Fruit fly (Drosophila melanogaster): ENCODE data around the gene FoxK.

FoxK gene

DNA sequence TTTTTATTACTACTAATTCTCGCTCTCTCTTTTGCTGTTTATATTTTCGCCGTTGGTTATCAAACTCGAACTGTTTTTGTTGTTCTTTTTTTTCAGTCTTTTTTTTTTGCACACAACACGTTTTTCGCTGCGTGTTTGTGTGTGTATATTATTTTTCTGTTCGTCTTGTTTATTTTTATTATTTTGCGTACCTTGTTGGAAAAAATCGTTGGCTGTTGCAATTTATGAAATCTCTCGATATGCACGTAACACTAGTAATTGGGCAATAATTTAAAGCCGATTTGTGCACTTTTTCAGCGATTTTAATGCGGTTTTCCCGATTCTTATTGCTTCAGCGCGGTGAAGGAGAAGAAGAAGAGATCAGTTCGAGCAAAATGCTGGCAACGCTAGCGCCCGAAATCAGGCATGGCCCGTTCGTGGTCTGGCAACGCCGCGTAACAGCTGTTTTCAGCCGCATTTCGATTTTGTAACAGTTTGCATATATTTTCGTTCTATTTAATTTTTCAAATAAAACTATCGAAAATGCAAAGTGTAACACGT lies at the start of gene FoxK, which contains the start of gene mRpL2 (continued):
- TF ChIP-seq CG13775 (GFP tag; optimal IDR thresholded peaks at IDR 0.05) (no peak), Blimp-1 (GFP tag; optimal IDR thresholded peaks at IDR 0.05) (no peak), Sry-β (GFP tag; optimal IDR thresholded peaks at IDR 0.05) (no peak), CG10959 (GFP tag; IDR thresholded peaks at IDR 0.05) (no peak), E2f1 (GFP tag; IDR thresholded peaks at IDR 0.05) (no peak), Trl (optimal IDR thresholded peaks at IDR 0.05) (no peak), Trl (GFP tag; optimal IDR thresholded peaks at IDR 0.05) (no peak), CG13624 (GFP tag; optimal IDR thresholded peaks at IDR 0.05) (peak; percentile 11), CG17829 (tag; optimal IDR thresholded peaks at IDR 0.05) (peak; percentile 25), CG4730 (GFP tag; IDR thresholded peaks at IDR 0.05) (no peak), CG11093 (GFP tag; IDR thresholded peaks at IDR 0.05) (no peak), MBD-R2 (GFP tag; IDR thresholded peaks at IDR 0.05) (peak; percentile 89), CG5953 (GFP tag; IDR thresholded peaks at IDR 0.05) (no peak), Sox100B (GFP tag; optimal IDR thresholded peaks at IDR 0.05) (no peak), wor (GFP tag; IDR thresholded peaks at IDR 0.05) (no peak), Hr3 (GFP tag; optimal IDR thresholded peaks at IDR 0.05) (no peak), gsb (GFP tag; IDR thresholded peaks at IDR 0.05) (no peak), tx (GFP tag; optimal IDR thresholded peaks at IDR 0.05) (no peak), H15 (GFP tag; IDR thresholded peaks at IDR 0.05) (0 out of 3 replicates have a peak, but pooled peaks have one; percentile 34), schlank (tag; optimal IDR thresholded peaks at IDR 0.05) (no peak), TFAM (GFP tag; optimal IDR thresholded peaks at IDR 0.05) (no peak), odd (GFP tag; optimal IDR thresholded peaks at IDR 0.05) (no peak), chm (GFP tag; IDR thresholded peaks at IDR 0.05) (0 out of 2 replicates have a peak, but pooled peaks have one; percentile 4), CG9609 (GFP tag; optimal IDR thresholded peaks at IDR 0.05) (no peak), Hand (GFP tag; optimal IDR thresholded peaks at IDR 0.05) (no peak), ara (GFP tag; IDR thresholded peaks at IDR 0.05) (no peak), CG1647 (GFP tag; optimal IDR thresholded peaks at IDR 0.05) (no peak), CG11723 (GFP tag; optimal IDR thresholded peaks at IDR 0.05) (no peak), run (tag; optimal IDR thresholded peaks at IDR 0.05) (peak; percentile 19), gfzf (GFP tag; optimal IDR thresholded peaks at IDR 0.05) (peak; percentile 48), lbe (GFP tag; optimal IDR thresholded peaks at IDR 0.05) (peak; percentile 74), tio (GFP tag; optimal IDR thresholded peaks at IDR 0.05) (no peak), CG12299 (tag; optimal IDR thresholded peaks at IDR 0.05) (no peak), Mrtf (GFP tag; IDR thresholded peaks at IDR 0.05) (no peak), CG12071 (GFP tag; optimal IDR thresholded peaks at IDR 0.05) (no peak), tna (GFP tag; IDR thresholded peaks at IDR 0.05; ENCODE audit: partially characterized antibody) (peak; percentile 27; the same call in 1 of the 2 replicates), chinmo (GFP tag; IDR thresholded peaks at IDR 0.05; ENCODE audit: partially characterized antibody) (no peak), Vsx1 (GFP tag; optimal IDR thresholded peaks at IDR 0.05) (no peak), CG6654 (GFP tag; optimal IDR thresholded peaks at IDR 0.05) (no peak), CG9876 (GFP tag; optimal IDR thresholded peaks at IDR 0.05) (no peak), ERR (GFP tag; optimal IDR thresholded peaks at IDR 0.05) (peak; percentile 4), cg (GFP tag; optimal IDR thresholded peaks at IDR 0.05) (peak; percentile 26), CG7839 (tag; optimal IDR thresholded peaks at IDR 0.05) (no peak), br (optimal IDR thresholded peaks at IDR 0.05) (no peak), fd96Cb (tag; optimal IDR thresholded peaks at IDR 0.05) (no peak), Awh (GFP tag; IDR thresholded peaks at IDR 0.05) (no peak), dmrt11E (tag; optimal IDR thresholded peaks at IDR 0.05) (no peak), Lpt (GFP tag; optimal IDR thresholded peaks at IDR 0.05) (no peak), zfh2 (GFP tag; optimal IDR thresholded peaks at IDR 0.05) (no peak), GATAe (GFP tag; conservative IDR thresholded peaks at IDR 0.05) (no peak), NK7.1 (GFP tag; optimal IDR thresholded peaks at IDR 0.05) (no peak), CG12236 (GFP tag; optimal IDR thresholded peaks at IDR 0.05) (no peak)
